Fruit fly (Drosophila melanogaster) whole organism, embryonic: ENCODE data around the gene TpnC25D.
A peak's percentile ranks its signal among the peaks of the same experiment; 100 is the strongest.

Source experiments
- CG12744 ChIP-seq: fragments of 200-800 bp; sonication (Bioruptor generic); optimal IDR thresholded peaks from 2 replicates; lab custom pipeline; 2016; ENCODE audit warnings: missing biosample characterization, missing genetic modification characterization
- CG13123 ChIP-seq: fragments of 200-800 bp; sonication (Bioruptor generic); optimal IDR thresholded peaks from 2 replicates; lab custom pipeline; 2016; ENCODE audit warnings: missing biosample characterization, missing genetic modification characterization
- CG15514 ChIP-seq: fragments of 200-800 bp; sonication (Bioruptor generic); optimal IDR thresholded peaks from 3 replicates; lab custom pipeline; 2017; ENCODE audit warnings: missing biosample characterization, missing genetic modification characterization, mild to moderate bottlenecking, moderate library complexity, missing genetic modification reagents
- CG17802 ChIP-seq: fragments of 200-800 bp; sonication (Bioruptor generic); optimal IDR thresholded peaks from 2 replicates; lab custom pipeline; 2018; ENCODE audit warnings: missing biosample characterization, mild to moderate bottlenecking, missing genetic modification characterization, moderate library complexity
- CG3065 ChIP-seq: fragments of 200-800 bp; sonication (Bioruptor generic); optimal IDR thresholded peaks from 2 replicates; lab custom pipeline; 2016; ENCODE audit warnings: missing biosample characterization, missing genetic modification characterization
- CG32772 ChIP-seq: fragments of 200-800 bp; sonication (Bioruptor generic); IDR thresholded peaks from 2 replicates; pipeline ENCODE4 v1.3.6; 2022; ENCODE audit warnings: missing biosample characterization, missing genetic modification characterization
- CG4707 ChIP-seq: fragments of 200-800 bp; sonication (Bioruptor generic); optimal IDR thresholded peaks from 2 replicates; lab custom pipeline; 2018; ENCODE audit warnings: missing biosample characterization, mild to moderate bottlenecking, missing genetic modification characterization, moderate library complexity
- CG4730 ChIP-seq: fragments of 200-800 bp; sonication (Bioruptor generic); IDR thresholded peaks from 2 replicates; pipeline ENCODE4 v1.3.6; 2022; ENCODE audit warnings: missing biosample characterization, missing genetic modification characterization
- Deaf1 ChIP-seq: fragments of 200-800 bp; optimal IDR thresholded peaks from 3 replicates; lab custom pipeline; 2019; ENCODE audit warnings: missing biosample characterization, mild to moderate bottlenecking, missing genetic modification characterization, moderate library complexity
- Dref ChIP-seq: fragments of 200-800 bp; sonication (Bioruptor generic); IDR thresholded peaks from 2 replicates; pipeline ENCODE4 v1.3.6; 2022; ENCODE audit warnings: missing biosample characterization, missing genetic modification characterization
- Ets65A ChIP-seq: fragments of 200-800 bp; sonication (Bioruptor generic); peaks from one replicate; lab custom pipeline; 2016; ENCODE audit warnings: missing biosample characterization, missing genetic modification characterization
- Fer2 ChIP-seq: fragments of 200-800 bp; sonication (Bioruptor generic); optimal IDR thresholded peaks from 2 replicates; lab custom pipeline; 2018; ENCODE audit warnings: missing biosample characterization, mild to moderate bottlenecking, missing genetic modification characterization, moderate library complexity
- HLH54F ChIP-seq: fragments of 200-800 bp; sonication (Bioruptor generic); optimal IDR thresholded peaks from 3 replicates; lab custom pipeline; 2016; ENCODE audit warnings: missing biosample characterization, missing genetic modification characterization
- Hmr ChIP-seq: fragments of 200-800 bp; sonication (Bioruptor generic); optimal IDR thresholded peaks from 3 replicates; lab custom pipeline; 2017; ENCODE audit warnings: mild to moderate bottlenecking, missing biosample characterization, missing genetic modification reagents, missing genetic modification characterization
- MTF-1 ChIP-seq: fragments of 200-800 bp; sonication (Bioruptor generic); optimal IDR thresholded peaks from 2 replicates; lab custom pipeline; 2018; ENCODE audit warnings: missing biosample characterization, mild to moderate bottlenecking, missing genetic modification characterization, borderline replicate concordance
- Med ChIP-seq: fragments of 200-800 bp; sonication (Bioruptor generic); peaks from one replicate; lab custom pipeline; 2016; ENCODE audit warnings: missing biosample characterization, missing genetic modification characterization, mild to moderate bottlenecking, inconsistent platforms, moderate library complexity
- NFAT ChIP-seq: fragments of 200-800 bp; sonication (Bioruptor generic); IDR thresholded peaks from 2 replicates; pipeline ENCODE4 v1.3.6; 2022; ENCODE audit warnings: missing biosample characterization, missing genetic modification characterization
- Sry-δ ChIP-seq: fragments of 200-800 bp; sonication (Bioruptor generic); optimal IDR thresholded peaks from 2 replicates; lab custom pipeline; 2016; ENCODE audit warnings: missing biosample characterization, missing genetic modification characterization
- al ChIP-seq: fragments of 200-800 bp; sonication (Bioruptor generic); IDR thresholded peaks from 2 replicates; pipeline ENCODE4 v1.3.6; 2022; ENCODE audit warnings: missing biosample characterization, missing genetic modification characterization
- az2 ChIP-seq: fragments of 200-800 bp; sonication (Bioruptor generic); optimal IDR thresholded peaks from 3 replicates; lab custom pipeline; 2016; ENCODE audit warnings: missing biosample characterization, missing genetic modification characterization
- bsh ChIP-seq, 2 experiments: fragments of 200-800 bp; sonication (Bioruptor generic); optimal IDR thresholded peaks; 2 replicates each; lab custom pipeline; 2017 to 2018; ENCODE audit warnings: mild to moderate bottlenecking in 2 of 2, missing biosample characterization in 2 of 2, missing genetic modification characterization in 2 of 2, moderate library complexity in 1 of 2
- corto ChIP-seq: fragments of 200-800 bp; sonication (Bioruptor generic); optimal IDR thresholded peaks from 2 replicates; lab custom pipeline; 2016; ENCODE audit warnings: missing biosample characterization, mild to moderate bottlenecking, missing genetic modification characterization, moderate library complexity
- dm ChIP-seq: fragments of 200-800 bp; sonication (Bioruptor generic); optimal IDR thresholded peaks from 3 replicates; lab custom pipeline; 2016; ENCODE audit warnings: missing biosample characterization, missing genetic modification characterization
- insv ChIP-seq, 2 experiments: fragments of 200-800 bp; sonication (Bioruptor generic); optimal IDR thresholded peaks; 3 replicates each; lab custom pipeline; 2016 to 2018; ENCODE audit warnings: missing biosample characterization in 2 of 2, missing genetic modification characterization in 2 of 2
- klu ChIP-seq: fragments of 200-800 bp; sonication (Bioruptor generic); IDR thresholded peaks from 2 replicates; pipeline ENCODE4 v1.3.6; 2022; ENCODE audit warnings: missing biosample characterization, missing genetic modification characterization
- lbe ChIP-seq: fragments of 200-800 bp; sonication (Bioruptor generic); optimal IDR thresholded peaks from 2 replicates; lab custom pipeline; 2016; ENCODE audit warnings: missing biosample characterization, mild to moderate bottlenecking, missing genetic modification characterization
- luna ChIP-seq: fragments of 200-800 bp; sonication (Bioruptor generic); optimal IDR thresholded peaks from 2 replicates; lab custom pipeline; 2016; ENCODE audit warnings: missing biosample characterization, missing genetic modification characterization
- mld ChIP-seq: fragments of 200-800 bp; sonication (Bioruptor generic); IDR thresholded peaks from 3 replicates; pipeline ENCODE4 v1.3.6; 2022; ENCODE audit warnings: missing biosample characterization, missing genetic modification characterization; ENCODE audit not compliant: partially characterized antibody
- nom ChIP-seq: fragments of 200-800 bp; sonication (Bioruptor generic); optimal IDR thresholded peaks from 2 replicates; lab custom pipeline; 2017; ENCODE audit warnings: missing biosample characterization, missing genetic modification characterization, mild to moderate bottlenecking, moderate library complexity, missing genetic modification reagents
- peb ChIP-seq: fragments of 200-800 bp; sonication (Bioruptor generic); IDR thresholded peaks from 2 replicates; pipeline ENCODE4 v1.3.6; 2022; ENCODE audit warnings: missing biosample characterization, missing genetic modification characterization
- pho ChIP-seq: fragments of 200-800 bp; sonication (Bioruptor generic); optimal IDR thresholded peaks from 2 replicates; lab custom pipeline; 2016; ENCODE audit warnings: missing biosample characterization, missing genetic modification characterization
- prd ChIP-seq, 3 experiments: fragments of >200 bp in 2 of 3; fragments of 200-800 bp in 1 of 3; sonication (Bioruptor generic) in 1 of 3; optimal IDR thresholded peaks in 2 of 3; IDR thresholded peaks in 1 of 3; 2 replicates in 2 of 3; 3 replicates in 1 of 3; pipeline versions ENCODE4 v1.3.6 to Lab custom; 2017 to 2022; ENCODE audit warnings: missing biosample characterization in 1 of 3, missing genetic modification characterization in 1 of 3
- sens ChIP-seq: fragments of 200-800 bp; sonication (Bioruptor generic); peaks from one replicate; lab custom pipeline; 2016; ENCODE audit warnings: missing biosample characterization, missing genetic modification characterization
- sens-2 ChIP-seq: fragments of 200-800 bp; sonication (Bioruptor generic); IDR thresholded peaks from 2 replicates; pipeline ENCODE4 v1.3.6; 2022; ENCODE audit warnings: missing biosample characterization, missing genetic modification characterization
- tup ChIP-seq: fragments of 200-800 bp; sonication (Bioruptor generic); optimal IDR thresholded peaks from 2 replicates; lab custom pipeline; 2016; ENCODE audit warnings: missing biosample characterization, mild to moderate bottlenecking, missing genetic modification characterization, moderate library complexity
- usp ChIP-seq: fragments of >200 bp; optimal IDR thresholded peaks from 2 replicates; lab custom pipeline; 2017; ENCODE audit warnings: missing biosample characterization, missing genetic modification characterization

The TpnC25D gene

dm6 chr2L:5251150-5251549 lies 34.6 kb downstream of the TpnC25D start:
- TF ChIP-seq Sry-δ (GFP tag; lab: Kevin White, UChicago) (no peak), al (GFP tag; lab: Robert Waterston, UW) (no peak), az2 (no peak), HLH54F (GFP tag; lab: Kevin White, UChicago) (no peak), klu (GFP tag; lab: Robert Waterston, UW) (no peak), mld (GFP tag; lab: Robert Waterston, UW) (no peak), peb (GFP tag; lab: Robert Waterston, UW) (no peak), CG15514 (no peak), tup (GFP tag; lab: Kevin White, UChicago) (no peak), pho (GFP tag; lab: Kevin White, UChicago) (no peak), CG4707 (GFP tag; lab: Kevin White, UChicago) (no peak), sens-2 (GFP tag; lab: Robert Waterston, UW) (no peak), usp (GFP tag; lab: Kevin White, UChicago) (no peak), prd (optimal IDR thresholded peaks at IDR 0.05; lab: Kevin White, UChicago) (no peak), prd (GFP tag; IDR thresholded peaks at IDR 0.05; lab: Robert Waterston, UW) (no peak), MTF-1 (GFP tag; lab: Kevin White, UChicago) (no peak), luna (GFP tag; lab: Kevin White, UChicago) (no peak), CG32772 (GFP tag; lab: Robert Waterston, UW) (no peak)

dm6 chr2L:5251725-5252124 lies 35.2 kb downstream of the TpnC25D start:
- TF ChIP-seq CG12744 (GFP tag; lab: Kevin White, UChicago), result no peak
- no peak for TF ChIP-seq dm (GFP tag; lab: Kevin White, UChicago)
- peak; percentile 54 for TF ChIP-seq Med (GFP tag; lab: Kevin White, UChicago)
- TF ChIP-seq Deaf1 (tag; lab: Kevin White, UChicago), result no peak

dm6 chr2L:5252399-5253030 lies 36.0 kb downstream of the TpnC25D start:
- TF ChIP-seq corto (GFP tag; lab: Kevin White, UChicago) (peak; percentile 59), insv (GFP tag; optimal IDR thresholded peaks at IDR 0.05; lab: Kevin White, UChicago) (no peak), Ets65A (GFP tag; lab: Kevin White, UChicago) (peak; percentile 27), bsh (GFP tag; optimal IDR thresholded peaks at IDR 0.05; lab: Kevin White, UChicago) (peak in 1 of 2 experiments; percentile 35), Fer2 (tag; lab: Kevin White, UChicago) (no peak), CG17802 (tag; lab: Kevin White, UChicago) (peak; percentile 74), nom (peak; percentile 30), Dref (GFP tag; lab: Robert Waterston, UW) (0 out of 2 replicates have a peak, but pooled peaks have one; percentile 4), Hmr (no peak), sens (peak; percentile 66), CG3065 (GFP tag; lab: Kevin White, UChicago) (no peak), CG4730 (GFP tag; lab: Robert Waterston, UW) (no peak), lbe (peak; percentile 66), CG13123 (GFP tag; lab: Kevin White, UChicago) (no peak), NFAT (no peak)
